Fruit fly (Drosophila melanogaster): ENCODE data around the gene CG31633.

DNA sequence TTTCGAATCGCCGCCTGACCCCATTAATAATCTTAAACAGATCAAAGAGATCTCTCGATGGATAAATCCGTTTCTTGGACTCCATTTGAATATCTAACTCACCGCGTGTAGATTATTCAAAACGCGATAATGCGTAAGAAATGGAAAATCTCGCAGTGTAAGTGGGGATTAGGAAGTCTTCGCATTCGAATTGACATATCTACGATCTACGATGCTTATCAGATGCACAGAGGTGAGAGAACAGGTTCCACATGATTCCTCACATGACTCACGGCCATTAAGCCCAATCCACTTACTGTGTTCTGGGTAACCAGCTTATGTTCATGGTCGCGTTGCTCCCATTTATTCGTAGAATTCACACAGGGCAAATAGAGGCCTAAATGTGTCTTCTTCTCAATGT, 40.1 kb upstream of the CG31633 start:
- TF ChIP-seq EcR (GFP tag; optimal IDR thresholded peaks at IDR 0.05) = no peak
- no peak for TF ChIP-seq Dll (optimal IDR thresholded peaks at IDR 0.05)
- no peak for TF ChIP-seq psq (optimal IDR thresholded peaks at IDR 0.05)
